Worm (Caenorhabditis elegans) whole organism, L4 larva: ENCODE data around the gene pqn-37.

Source experiments
- F26F4.8 ChIP-seq: fragments of 200-800 bp; sonication (Bioruptor generic); conservative IDR thresholded peaks from 2 replicates; pipeline ENCODE4 v1.3.6; 2022; ENCODE audit warnings: missing genetic modification characterization, missing compliant biosample characterization
- F44E2.7 ChIP-seq: fragments of 200-800 bp; sonication (Bioruptor generic); IDR thresholded peaks from 2 replicates; pipeline ENCODE4 v2.1.2; 2022; ENCODE audit warnings: missing genetic modification characterization, missing compliant biosample characterization
- R02D3.7 ChIP-seq: fragments of 150-350 bp; sonication (generic microtip); optimal IDR thresholded peaks from 3 replicates; lab custom pipeline; 2014; ENCODE audit warnings: missing biosample characterization, missing genetic modification characterization
- T20F7.1 ChIP-seq: fragments of 200-800 bp; sonication (Bioruptor generic); optimal IDR thresholded peaks from 2 replicates; lab custom pipeline; 2018; ENCODE audit warnings: mild to moderate bottlenecking, missing genetic modification characterization, missing compliant biosample characterization
- Y48G9A.11 ChIP-seq: fragments of 200-800 bp; sonication (Bioruptor generic); IDR thresholded peaks from 2 replicates; pipeline ENCODE4 v1.3.6; 2022; ENCODE audit warnings: missing genetic modification reagents, missing genetic modification characterization, missing compliant biosample characterization
- Y5F2A.4 ChIP-seq: fragments of 200-800 bp; sonication (Bioruptor generic); optimal IDR thresholded peaks from 2 replicates; lab custom pipeline; 2018; ENCODE audit warnings: mild to moderate bottlenecking, missing genetic modification characterization, missing compliant biosample characterization
- Y75B8A.6 ChIP-seq: fragments of 200-800 bp; sonication (Bioruptor generic); IDR thresholded peaks from 2 replicates; pipeline ENCODE4 v1.3.6; 2022; ENCODE audit warnings: missing genetic modification reagents, missing genetic modification characterization, missing compliant biosample characterization
- aha-1 ChIP-seq: fragments of 150-350 bp; peaks from one replicate; lab custom pipeline; 2014; ENCODE audit warnings: missing biosample characterization, missing genetic modification characterization
- arid-1 ChIP-seq: fragments of 200-800 bp; sonication (Bioruptor generic); conservative IDR thresholded peaks from 2 replicates; pipeline ENCODE4 v1.3.6; 2022; ENCODE audit warnings: missing genetic modification reagents, missing genetic modification characterization, missing compliant biosample characterization
- daf-16 ChIP-seq, 3 experiments: sonication (generic microtip); optimal IDR thresholded peaks; 2 replicates each; lab custom pipeline; 2016 to 2017; ENCODE audit warnings: missing genetic modification characterization in 3 of 3, missing genetic modification reagents in 3 of 3, mild to moderate bottlenecking in 2 of 3, missing compliant biosample characterization in 2 of 3, missing biosample characterization in 1 of 3, moderate library complexity in 1 of 3
- daf-8 ChIP-seq: fragments of 200-800 bp; sonication (Bioruptor generic); IDR thresholded peaks from 2 replicates; pipeline ENCODE4 v1.3.6; 2022; ENCODE audit warnings: missing genetic modification characterization, missing compliant biosample characterization
- dmd-6 ChIP-seq: fragments of 200-800 bp; sonication (Bioruptor generic); IDR thresholded peaks from 2 replicates; pipeline ENCODE4 v1.3.6; 2022; ENCODE audit warnings: missing genetic modification reagents, missing genetic modification characterization, missing compliant biosample characterization
- dve-1 ChIP-seq: sonication (generic microtip); optimal IDR thresholded peaks from 2 replicates; lab custom pipeline; 2017; ENCODE audit warnings: antibody characterized with exemption, mild to moderate bottlenecking, missing genetic modification characterization, missing compliant biosample characterization; ENCODE audit not compliant: insufficient read depth
- gei-8 ChIP-seq: fragments of 200-800 bp; sonication (Bioruptor generic); optimal IDR thresholded peaks from 2 replicates; lab custom pipeline; 2018; ENCODE audit warnings: mild to moderate bottlenecking, missing genetic modification characterization, missing compliant biosample characterization
- hif-1 ChIP-seq, 2 experiments: sonication (generic microtip); optimal IDR thresholded peaks; 2 replicates each; lab custom pipeline; 2016 to 2017; ENCODE audit warnings: missing compliant biosample characterization in 2 of 2, missing genetic modification characterization in 2 of 2, missing genetic modification reagents in 2 of 2, missing genotype in 2 of 2, mild to moderate bottlenecking in 1 of 2
- hlh-11 ChIP-seq: fragments of 200-800 bp; sonication (Bioruptor generic); optimal IDR thresholded peaks from 2 replicates; lab custom pipeline; 2018; ENCODE audit warnings: mild to moderate bottlenecking, missing genetic modification characterization, missing compliant biosample characterization
- hlh-30 ChIP-seq: sonication (generic microtip); optimal IDR thresholded peaks from 2 replicates; lab custom pipeline; 2017; ENCODE audit warnings: antibody characterized with exemption, mild to moderate bottlenecking, missing genetic modification characterization, missing compliant biosample characterization; ENCODE audit not compliant: insufficient read depth
- hmg-1.1 ChIP-seq: fragments of 200-800 bp; sonication (Bioruptor generic); IDR thresholded peaks from 2 replicates; pipeline ENCODE4 v1.3.6; 2022; ENCODE audit warnings: missing genetic modification reagents, missing genetic modification characterization, missing compliant biosample characterization
- lin-1 ChIP-seq: fragments of 200-800 bp; sonication (Bioruptor generic); IDR thresholded peaks from 2 replicates; pipeline ENCODE4 v1.3.6; 2022; ENCODE audit warnings: missing genetic modification reagents, missing genetic modification characterization, missing compliant biosample characterization
- lin-15B ChIP-seq: fragments of 150-350 bp; sonication (generic microtip); optimal IDR thresholded peaks from 3 replicates; lab custom pipeline; 2014; ENCODE audit warnings: missing biosample characterization, missing genetic modification characterization
- mdl-1 ChIP-seq, 2 experiments: fragments of 150-350 bp in 1 of 2; sonication (generic microtip) in 1 of 2; optimal IDR thresholded peaks; 2 replicates each; lab custom pipeline; 2014 to 2017; ENCODE audit warnings: missing biosample characterization in 2 of 2, missing genetic modification characterization in 2 of 2
- mdt-29 ChIP-seq: fragments of 200-800 bp; sonication (Bioruptor generic); IDR thresholded peaks from 2 replicates; pipeline ENCODE4 v1.3.6; 2022; ENCODE audit warnings: missing genetic modification reagents, missing genetic modification characterization, missing compliant biosample characterization
- mxl-3 ChIP-seq: fragments of 200-800 bp; sonication (Bioruptor generic); optimal IDR thresholded peaks from 2 replicates; lab custom pipeline; 2018; ENCODE audit warnings: mild to moderate bottlenecking, missing genetic modification characterization, missing compliant biosample characterization
- nhr-10 ChIP-seq: fragments of 150-350 bp; optimal IDR thresholded peaks from 2 replicates; lab custom pipeline; 2014; ENCODE audit warnings: missing biosample characterization, missing genetic modification characterization
- nhr-102 ChIP-seq: sonication (generic microtip); optimal IDR thresholded peaks from 2 replicates; lab custom pipeline; 2016; ENCODE audit warnings: mild to moderate bottlenecking, missing genetic modification characterization, moderate library complexity, missing compliant biosample characterization
- nhr-111 ChIP-seq: fragments of 200-800 bp; sonication (Bioruptor generic); optimal IDR thresholded peaks from 2 replicates; lab custom pipeline; 2018; ENCODE audit warnings: mild to moderate bottlenecking, missing genetic modification characterization, missing compliant biosample characterization
- nhr-237 ChIP-seq: sonication (generic microtip); optimal IDR thresholded peaks from 2 replicates; lab custom pipeline; 2017; ENCODE audit warnings: missing biosample characterization, missing genetic modification characterization
- nhr-28 ChIP-seq: fragments of 150-350 bp; optimal IDR thresholded peaks from 2 replicates; lab custom pipeline; 2014; ENCODE audit warnings: missing biosample characterization, missing genetic modification characterization
- nhr-41 ChIP-seq: fragments of 200-800 bp; sonication (Bioruptor generic); IDR thresholded peaks from 2 replicates; pipeline ENCODE4 v1.3.6; 2022; ENCODE audit warnings: missing genetic modification reagents, missing genetic modification characterization, missing compliant biosample characterization
- nhr-42 ChIP-seq: fragments of 200-800 bp; sonication (Bioruptor generic); IDR thresholded peaks from 2 replicates; pipeline ENCODE4 v1.3.6; 2022; ENCODE audit warnings: missing genetic modification characterization, missing compliant biosample characterization
- nhr-48 ChIP-seq: sonication (generic microtip); optimal IDR thresholded peaks from 2 replicates; lab custom pipeline; 2016; ENCODE audit warnings: mild to moderate bottlenecking, missing genetic modification characterization, missing compliant biosample characterization
- nhr-77 ChIP-seq: fragments of 150-350 bp; optimal IDR thresholded peaks from 2 replicates; lab custom pipeline; 2014; ENCODE audit warnings: missing biosample characterization, missing genetic modification characterization
- php-3 ChIP-seq: fragments of 200-800 bp; sonication (Bioruptor generic); IDR thresholded peaks from 2 replicates; pipeline ENCODE4 v1.3.6; 2022; ENCODE audit warnings: missing genetic modification reagents, missing genetic modification characterization, missing compliant biosample characterization
- pqm-1 ChIP-seq: sonication (generic microtip); optimal IDR thresholded peaks from 2 replicates; lab custom pipeline; 2017; ENCODE audit warnings: missing biosample characterization, missing genetic modification characterization
- saeg-2 ChIP-seq: fragments of 200-800 bp; sonication (Bioruptor generic); IDR thresholded peaks from 2 replicates; pipeline ENCODE4 v1.3.6; 2022; ENCODE audit warnings: missing genetic modification reagents, missing genetic modification characterization, missing compliant biosample characterization
- set-16 ChIP-seq: fragments of 200-800 bp; sonication (Bioruptor generic); IDR thresholded peaks from 2 replicates; pipeline ENCODE4 v1.3.6; 2022; ENCODE audit warnings: missing genetic modification reagents, missing genetic modification characterization, missing compliant biosample characterization
- spr-1 ChIP-seq: sonication (generic microtip); optimal IDR thresholded peaks from 2 replicates; lab custom pipeline; 2016; ENCODE audit warnings: mild to moderate bottlenecking, missing genetic modification characterization, missing compliant biosample characterization
- tra-1 ChIP-seq: fragments of 200-800 bp; sonication (Bioruptor generic); IDR thresholded peaks from 2 replicates; pipeline ENCODE4 v1.3.6; 2022; ENCODE audit warnings: missing genetic modification reagents, missing genetic modification characterization, missing compliant biosample characterization
- unc-62 ChIP-seq, 3 experiments: fragments of 150-350 bp in 1 of 3; sonication (generic microtip); optimal IDR thresholded peaks in 2 of 3; peaks in 1 of 3; 1 replicate in 1 of 3; 2 replicates in 2 of 3; lab custom pipeline; 2014 to 2017; ENCODE audit warnings: missing biosample characterization in 3 of 3, missing genetic modification characterization in 3 of 3, missing genetic modification reagents in 3 of 3, missing genotype in 1 of 3
- vab-7 ChIP-seq: fragments of 200-800 bp; sonication (Bioruptor generic); IDR thresholded peaks from 2 replicates; pipeline ENCODE4 v1.3.6; 2022; ENCODE audit warnings: missing genetic modification reagents, missing genetic modification characterization, missing compliant biosample characterization
- zfp-3 ChIP-seq: fragments of 200-800 bp; sonication (Bioruptor generic); conservative IDR thresholded peaks from 2 replicates; pipeline ENCODE4 v1.3.6; 2022; ENCODE audit warnings: missing genetic modification reagents, missing genetic modification characterization, missing compliant biosample characterization
- ztf-11 ChIP-seq: fragments of 150-350 bp; optimal IDR thresholded peaks from 2 replicates; lab custom pipeline; 2014; ENCODE audit warnings: missing biosample characterization, missing genetic modification characterization
- ztf-7 ChIP-seq: fragments of 150-350 bp; optimal IDR thresholded peaks from 2 replicates; lab custom pipeline; 2014; ENCODE audit warnings: missing biosample characterization, missing genetic modification characterization

Gene pqn-37

DNA sequence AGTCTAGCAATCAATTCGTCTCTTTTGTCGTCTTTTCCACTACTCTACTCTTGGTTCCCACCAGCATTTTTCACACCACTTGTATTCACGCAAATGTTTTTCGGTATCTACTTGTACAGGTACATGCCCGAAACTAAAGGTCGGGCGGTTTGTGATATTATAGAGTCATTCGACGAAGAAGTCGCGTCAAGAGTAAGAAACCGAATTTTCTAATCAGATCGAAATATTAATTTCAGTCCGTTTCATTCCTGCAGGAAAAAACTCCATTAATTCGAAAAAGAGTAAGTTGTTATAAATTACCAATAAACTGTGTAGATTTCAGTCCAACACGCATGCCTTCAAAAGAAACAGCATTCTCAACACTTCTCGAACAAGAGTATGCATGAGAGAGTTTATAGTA lies 41.6 kb upstream of the pqn-37 start:
- TF ChIP-seq nhr-102: no peak
- peak in 1 of 2 experiments; percentile 93 for TF ChIP-seq unc-62 (GFP tag; optimal IDR thresholded peaks at IDR 0.05 in 1 of 2; lab: Kevin White, UChicago)
- TF ChIP-seq unc-62 (tag; optimal IDR thresholded peaks at IDR 0.05; lab: Kevin White, UChicago): no peak
- TF ChIP-seq, all 104 proteins: peak for 1

DNA sequence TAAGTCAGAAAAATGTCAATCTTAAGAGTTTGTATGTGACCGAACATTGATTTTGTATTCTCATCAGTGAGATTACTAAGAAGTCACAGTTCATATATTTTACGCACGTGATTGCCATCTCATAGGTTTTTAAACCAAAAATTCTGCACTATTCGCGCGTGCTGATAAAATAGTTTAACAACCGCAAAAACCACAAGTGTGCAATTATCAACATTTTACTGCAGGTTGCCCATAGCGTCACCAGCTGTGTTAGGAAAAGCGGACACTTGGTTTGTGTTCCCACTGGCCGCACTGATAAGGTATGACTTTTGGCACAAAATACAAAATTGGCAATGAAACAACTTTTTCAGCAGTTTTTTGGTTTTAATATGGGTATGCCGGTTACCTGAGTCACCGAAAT lies 39.8 kb upstream of the pqn-37 start:
- TF ChIP-seq tra-1 (GFP tag; lab: Robert Waterston, UW) (peak; percentile 89), nhr-28 (peak; percentile 93), nhr-237 (no peak), php-3 (GFP tag; lab: Robert Waterston, UW) (peak; percentile 92), nhr-41 (GFP tag; lab: Robert Waterston, UW) (0 out of 2 replicates have a peak, but pooled peaks have one; percentile 11), dmd-6 (GFP tag; lab: Robert Waterston, UW) (peak; percentile 100), Y75B8A.6 (GFP tag; lab: Robert Waterston, UW) (0 out of 2 replicates have a peak, but pooled peaks have one; percentile 30), nhr-48 (tag; lab: Kevin White, UChicago) (peak; percentile 95), set-16 (GFP tag; lab: Robert Waterston, UW) (no peak), dve-1 (tag; lab: Kevin White, UChicago) (peak; percentile 91), saeg-2 (GFP tag; lab: Robert Waterston, UW) (peak; percentile 88), ztf-7 (tag; lab: Kevin White, UChicago) (peak; percentile 4), Y5F2A.4 (GFP tag; lab: Kevin White, UChicago) (no peak), mdl-1 (tag; optimal IDR thresholded peaks at IDR 0.05; lab: Kevin White, UChicago) (peak in 1 of 2 experiments; percentile 69), daf-16 (GFP tag; optimal IDR thresholded peaks at IDR 0.05; lab: Kevin White, UChicago) (peak in 1 of 2 experiments; percentile 53), daf-16 (tag; optimal IDR thresholded peaks at IDR 0.05; lab: Kevin White, UChicago) (peak; percentile 82), pqm-1 (tag; lab: Kevin White, UChicago) (peak; percentile 90), F26F4.8 (GFP tag; lab: Robert Waterston, UW) (no peak), hlh-30 (tag; lab: Kevin White, UChicago) (peak; percentile 68), gei-8 (GFP tag; lab: Kevin White, UChicago) (peak; percentile 84), zfp-3 (GFP tag; lab: Robert Waterston, UW) (no peak), hlh-11 (tag; lab: Kevin White, UChicago) (peak; percentile 95), nhr-102 (peak; percentile 94), hmg-1.1 (no peak), nhr-77 (tag; lab: Kevin White, UChicago) (peak; percentile 79), mxl-3 (GFP tag; lab: Kevin White, UChicago) (peak; percentile 39), lin-15B (no peak), T20F7.1 (GFP tag; lab: Kevin White, UChicago) (peak; percentile 62), lin-1 (GFP tag; lab: Robert Waterston, UW) (peak; percentile 89), aha-1 (peak; percentile 13)

DNA sequence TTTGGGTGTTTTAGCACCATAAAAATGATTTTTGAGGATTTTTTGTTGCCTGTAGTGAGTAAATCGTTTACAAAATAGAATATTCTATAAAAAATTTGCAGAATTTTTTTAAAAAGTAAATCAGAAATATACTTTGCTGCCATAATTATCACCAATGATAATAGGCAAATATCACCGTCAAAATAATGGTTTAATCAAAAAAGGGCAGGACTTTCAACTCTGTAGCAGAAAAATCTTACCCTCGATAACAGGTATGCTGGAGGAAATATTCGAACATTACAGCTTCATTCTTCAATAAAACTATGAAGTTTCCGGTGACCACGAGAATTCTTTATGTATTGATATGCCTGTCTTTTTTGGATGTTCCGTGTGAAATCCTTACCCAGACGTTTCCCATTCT lies 38.9 kb upstream of the pqn-37 start, which contains the start of gene K09C4.4:
K09C4.4 (plus strand) TSS at position 301 of the 400 bp plus-strand sequence.
- TF ChIP-seq unc-62 (GFP tag; optimal IDR thresholded peaks at IDR 0.05 in 1 of 2; lab: Kevin White, UChicago) (peak in 1 of 2 experiments; percentile 18), unc-62 (tag; optimal IDR thresholded peaks at IDR 0.05; lab: Kevin White, UChicago) (no peak), daf-16 (GFP tag; optimal IDR thresholded peaks at IDR 0.05; lab: Kevin White, UChicago) (no peak), daf-16 (tag; optimal IDR thresholded peaks at IDR 0.05; lab: Kevin White, UChicago) (no peak)

DNA sequence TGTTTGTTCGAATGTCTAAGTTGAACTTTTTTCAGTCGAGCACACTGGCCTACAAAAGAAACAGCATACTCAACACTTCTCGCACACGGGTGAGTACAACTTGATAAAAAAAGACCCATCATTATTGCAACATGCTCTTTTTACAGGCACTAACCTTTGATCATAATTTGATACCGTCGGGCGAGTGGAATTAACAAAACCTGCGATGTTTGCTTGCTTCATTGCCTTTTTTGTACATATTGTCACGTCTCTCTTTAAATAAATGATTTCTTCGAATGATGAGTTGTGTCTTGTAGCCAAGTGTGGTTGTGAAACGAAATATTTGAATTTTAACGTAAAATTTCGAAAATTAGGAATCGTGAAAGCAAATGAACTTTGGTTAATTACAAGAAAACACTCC lies 35.1 kb upstream of the pqn-37 start:
- peak; percentile 20 for TF ChIP-seq nhr-77 (tag; lab: Kevin White, UChicago)
- TF ChIP-seq nhr-111: no peak
- TF ChIP-seq arid-1 (GFP tag; lab: Robert Waterston, UW): no peak
- TF ChIP-seq nhr-42 (GFP tag; lab: Robert Waterston, UW): no peak
- no peak for TF ChIP-seq F44E2.7 (GFP tag; lab: Robert Waterston, UW)
- TF ChIP-seq mdt-29: no peak
- TF ChIP-seq R02D3.7 (tag; lab: Kevin White, UChicago): no peak
- no peak for TF ChIP-seq hif-1 (tag; optimal IDR thresholded peaks at IDR 0.05; lab: Kevin White, UChicago)
- TF ChIP-seq mdl-1 (tag; optimal IDR thresholded peaks at IDR 0.05; lab: Kevin White, UChicago): peak in 1 of 2 experiments; percentile 43
- no peak for TF ChIP-seq Y48G9A.11
- peak; percentile 72 for TF ChIP-seq pqm-1 (tag; lab: Kevin White, UChicago)
- TF ChIP-seq vab-7 (GFP tag; lab: Robert Waterston, UW): no peak
- TF ChIP-seq T20F7.1 (GFP tag; lab: Kevin White, UChicago): no peak
- TF ChIP-seq ztf-11 (tag; lab: Kevin White, UChicago): no peak
- no peak for TF ChIP-seq nhr-10 (tag; lab: Kevin White, UChicago)
- TF ChIP-seq spr-1 (tag; lab: Kevin White, UChicago): no peak
- no peak for TF ChIP-seq daf-8 (GFP tag; lab: Robert Waterston, UW)
- no peak for TF ChIP-seq Y5F2A.4 (GFP tag; lab: Kevin White, UChicago)
- peak; percentile 67 for TF ChIP-seq aha-1
- TF ChIP-seq dve-1 (tag; lab: Kevin White, UChicago): peak; percentile 55
